Fruit fly (Drosophila melanogaster): ENCODE results near the gene B52.

The B52 gene

dm6 chr3R:13645874-13646370, 15.2 kb upstream of the B52 start, which contains the start of gene sqd (continued):
- TF ChIP-seq CG12155 (GFP tag; optimal IDR thresholded peaks at IDR 0.05) (peak; percentile 33), kay (GFP tag; optimal IDR thresholded peaks at IDR 0.05) (peak; percentile 10), CG16863 (GFP tag; optimal IDR thresholded peaks at IDR 0.05) (no peak), D19B (GFP tag; optimal IDR thresholded peaks at IDR 0.05) (peak; percentile 13), CkIIα-i1 (GFP tag; IDR thresholded peaks at IDR 0.05) (no peak), Ptx1 (GFP tag; IDR thresholded peaks at IDR 0.05) (no peak), Hsf (GFP tag; optimal IDR thresholded peaks at IDR 0.05) (peak; percentile 32), lbe (GFP tag; optimal IDR thresholded peaks at IDR 0.05) (no peak), CG9609 (GFP tag; optimal IDR thresholded peaks at IDR 0.05) (no peak), bcd (GFP tag; optimal IDR thresholded peaks at IDR 0.05) (peak; percentile 53), CG11504 (tag; optimal IDR thresholded peaks at IDR 0.05) (peak; percentile 41), CG15269 (tag; optimal IDR thresholded peaks at IDR 0.05) (peak; percentile 38), Usf (GFP tag; optimal IDR thresholded peaks at IDR 0.05) (no peak), Mad (GFP tag; optimal IDR thresholded peaks at IDR 0.05) (peak; percentile 25), CG34422 (GFP tag; IDR thresholded peaks at IDR 0.05) (peak; percentile 62; the same call in 2 of the 3 replicates), H15 (GFP tag; IDR thresholded peaks at IDR 0.05) (no peak), Fer2 (tag; optimal IDR thresholded peaks at IDR 0.05) (peak; percentile 43), Mes4 (GFP tag; optimal IDR thresholded peaks at IDR 0.05) (peak; percentile 62), CG7963 (GFP tag; IDR thresholded peaks at IDR 0.05; ENCODE audit: partially characterized antibody) (no peak), MESR4 (GFP tag; optimal IDR thresholded peaks at IDR 0.05) (peak; percentile 89), fd64A (GFP tag; optimal IDR thresholded peaks at IDR 0.05) (peak; percentile 11), Nf-YA (GFP tag; IDR thresholded peaks at IDR 0.05) (no peak), fru (optimal IDR thresholded peaks at IDR 0.05) (no peak), CG12299 (tag; optimal IDR thresholded peaks at IDR 0.05) (no peak), sna (GFP tag; IDR thresholded peaks at IDR 0.05; ENCODE audit: partially characterized antibody) (no peak), CoRest (tag; optimal IDR thresholded peaks at IDR 0.05) (peak; percentile 55), Drgx (GFP tag; IDR thresholded peaks at IDR 0.05) (no peak), her (GFP tag; optimal IDR thresholded peaks at IDR 0.05) (peak; percentile 35), CG8290 (GFP tag; optimal IDR thresholded peaks at IDR 0.05) (no peak), CG8290 (tag; optimal IDR thresholded peaks at IDR 0.05) (peak in 1 of 2 experiments; percentile 73), maf-S (GFP tag; optimal IDR thresholded peaks at IDR 0.05) (no peak), NfI (GFP tag; optimal IDR thresholded peaks at IDR 0.05) (peak; percentile 59), Bgb (GFP tag; IDR thresholded peaks at IDR 0.05; ENCODE audit: partially characterized antibody) (peak; percentile 15; the same call in 1 of the 2 replicates), Meics (GFP tag; optimal IDR thresholded peaks at IDR 0.05) (peak; percentile 68), Fer1 (GFP tag; optimal IDR thresholded peaks at IDR 0.05) (peak; percentile 30), CG11696 (GFP tag; IDR thresholded peaks at IDR 0.05) (no peak), CG8388 (GFP tag; optimal IDR thresholded peaks at IDR 0.05) (peak; percentile 43), cwo (GFP tag; optimal IDR thresholded peaks at IDR 0.05) (no peak), CG13624 (GFP tag; optimal IDR thresholded peaks at IDR 0.05) (peak; percentile 29), CG10274 (GFP tag; optimal IDR thresholded peaks at IDR 0.05) (peak; percentile 42), ems (GFP tag; optimal IDR thresholded peaks at IDR 0.05) (peak; percentile 49), CG8944 (GFP tag; optimal IDR thresholded peaks at IDR 0.05) (peak; percentile 14), ind (GFP tag; optimal IDR thresholded peaks at IDR 0.05) (peak; percentile 38), CG34376 (GFP tag; optimal IDR thresholded peaks at IDR 0.05) (peak; percentile 54), emc (GFP tag; optimal IDR thresholded peaks at IDR 0.05) (no peak), CG4404 (GFP tag; IDR thresholded peaks at IDR 0.05) (no peak), run (tag; optimal IDR thresholded peaks at IDR 0.05) (no peak), Sin3A (optimal IDR thresholded peaks at IDR 0.05) (peak; percentile 25), CG4820 (GFP tag; optimal IDR thresholded peaks at IDR 0.05) (peak; percentile 22), CG6791 (GFP tag; IDR thresholded peaks at IDR 0.05; ENCODE audit: partially characterized antibody) (0 out of 3 replicates have a peak, but pooled peaks have one; percentile 34), pb (GFP tag; optimal IDR thresholded peaks at IDR 0.05) (no peak), CG30020 (tag; optimal IDR thresholded peaks at IDR 0.05) (peak; percentile 93)
